Fruit fly (Drosophila melanogaster) whole organism, embryonic: ENCODE results near the gene CG18281.

ENCODE experiments used
- ATbp ChIP-seq: fragments of 200-800 bp; sonication (Bioruptor generic); optimal IDR thresholded peaks from 2 replicates; lab custom pipeline; 2017; ENCODE audit warnings: missing biosample characterization, mild to moderate bottlenecking, missing genetic modification characterization, missing genetic modification reagents
- Bdp1 ChIP-seq: fragments of 200-800 bp; sonication (Bioruptor generic); optimal IDR thresholded peaks from 3 replicates; lab custom pipeline; 2016; ENCODE audit warnings: missing biosample characterization, missing genetic modification characterization
- BtbVII ChIP-seq: fragments of 200-800 bp; sonication (Bioruptor generic); optimal IDR thresholded peaks from 3 replicates; lab custom pipeline; 2017; ENCODE audit warnings: missing biosample characterization, mild to moderate bottlenecking, missing genetic modification characterization
- Bteb2 ChIP-seq: fragments of 200-800 bp; sonication (Bioruptor generic); optimal IDR thresholded peaks from 2 replicates; lab custom pipeline; 2016; ENCODE audit warnings: missing biosample characterization, missing genetic modification characterization
- C15 ChIP-seq: fragments of 200-800 bp; sonication (Bioruptor generic); IDR thresholded peaks from 3 replicates; pipeline ENCODE4 v1.3.6; 2022; ENCODE audit warnings: missing biosample characterization, missing genetic modification characterization
- CG11723 ChIP-seq: fragments of 200-800 bp; sonication (Bioruptor generic); optimal IDR thresholded peaks from 2 replicates; lab custom pipeline; 2017; ENCODE audit warnings: missing biosample characterization, mild to moderate bottlenecking, missing genetic modification characterization
- CG13894 ChIP-seq: fragments of 200-800 bp; sonication (Bioruptor generic); optimal IDR thresholded peaks from 3 replicates; lab custom pipeline; 2018; ENCODE audit warnings: missing biosample characterization, mild to moderate bottlenecking, missing genetic modification characterization, moderate library complexity
- CG14667 ChIP-seq: fragments of 200-800 bp; sonication (Bioruptor generic); IDR thresholded peaks from 2 replicates; pipeline ENCODE4 v1.3.6; 2022; ENCODE audit warnings: missing biosample characterization, missing genetic modification characterization
- CG15073 ChIP-seq: fragments of 200-800 bp; sonication (Bioruptor generic); optimal IDR thresholded peaks from 2 replicates; lab custom pipeline; 2016; ENCODE audit warnings: missing biosample characterization, missing genetic modification characterization
- CG18476 ChIP-seq: fragments of 200-800 bp; sonication (Bioruptor generic); optimal IDR thresholded peaks from 2 replicates; lab custom pipeline; 2016; ENCODE audit warnings: missing biosample characterization, mild to moderate bottlenecking, missing genetic modification characterization
- CG3163 ChIP-seq: fragments of 200-800 bp; sonication (Bioruptor generic); optimal IDR thresholded peaks from 3 replicates; lab custom pipeline; 2016; ENCODE audit warnings: missing biosample characterization, missing genetic modification characterization
- CG3407 ChIP-seq: fragments of 200-800 bp; sonication (Bioruptor generic); optimal IDR thresholded peaks from 2 replicates; lab custom pipeline; 2018; ENCODE audit warnings: missing biosample characterization, mild to moderate bottlenecking, missing genetic modification characterization
- CG34224 ChIP-seq: fragments of 200-800 bp; sonication (Bioruptor generic); IDR thresholded peaks from 3 replicates; pipeline ENCODE4 v1.3.6; 2022; ENCODE audit warnings: missing biosample characterization, missing genetic modification characterization; ENCODE audit not compliant: partially characterized antibody
- CG34422 ChIP-seq: fragments of 200-800 bp; sonication (Bioruptor generic); IDR thresholded peaks from 3 replicates; pipeline ENCODE4 v1.3.6; 2022; ENCODE audit warnings: missing biosample characterization, missing genetic modification characterization
- CG3726 ChIP-seq: fragments of 200-800 bp; sonication (Bioruptor generic); IDR thresholded peaks from 3 replicates; pipeline ENCODE4, ENCODE4 v1.3.6; 2022; ENCODE audit warnings: missing biosample characterization, missing genetic modification characterization
- CG4730 ChIP-seq: fragments of 200-800 bp; sonication (Bioruptor generic); IDR thresholded peaks from 2 replicates; pipeline ENCODE4 v1.3.6; 2022; ENCODE audit warnings: missing biosample characterization, missing genetic modification characterization
- CG5180 ChIP-seq: fragments of 200-800 bp; sonication (Bioruptor generic); optimal IDR thresholded peaks from 3 replicates; lab custom pipeline; 2017; ENCODE audit warnings: missing biosample characterization, missing genetic modification characterization, mild to moderate bottlenecking, moderate library complexity, missing genetic modification reagents
- CG6175 ChIP-seq: fragments of 200-800 bp; sonication (Bioruptor generic); IDR thresholded peaks from 3 replicates; pipeline ENCODE4 v1.3.6; 2022; ENCODE audit warnings: missing biosample characterization, missing genetic modification characterization
- CG7745 ChIP-seq: fragments of 200-800 bp; sonication (Bioruptor generic); optimal IDR thresholded peaks from 2 replicates; lab custom pipeline; 2018; ENCODE audit warnings: missing biosample characterization, mild to moderate bottlenecking, missing genetic modification characterization, moderate library complexity
- CG9609 ChIP-seq: fragments of 200-800 bp; sonication (Bioruptor generic); optimal IDR thresholded peaks from 3 replicates; lab custom pipeline; 2016; ENCODE audit warnings: missing biosample characterization, missing genetic modification characterization
- H15 ChIP-seq: fragments of 200-800 bp; sonication (Bioruptor generic); IDR thresholded peaks from 3 replicates; pipeline ENCODE4 v1.3.6; 2022; ENCODE audit warnings: missing biosample characterization, missing genetic modification characterization
- HLH4C ChIP-seq: fragments of 200-800 bp; sonication (Bioruptor generic); IDR thresholded peaks from 3 replicates; pipeline ENCODE4 v1.3.6; 2022; ENCODE audit warnings: missing biosample characterization, missing genetic modification characterization; ENCODE audit not compliant: partially characterized antibody
- Hr78 ChIP-seq, 2 experiments: fragments of 200-800 bp in 1 of 2; fragments of >200 bp in 1 of 2; sonication (Bioruptor generic) in 1 of 2; optimal IDR thresholded peaks; 2 replicates each; lab custom pipeline; 2017 to 2019; ENCODE audit warnings: missing biosample characterization in 2 of 2, missing genetic modification characterization in 2 of 2, mild to moderate bottlenecking in 1 of 2, moderate library complexity in 1 of 2
- MBD-R2 ChIP-seq: fragments of 200-800 bp; sonication (Bioruptor generic); IDR thresholded peaks from 2 replicates; pipeline ENCODE4 v1.3.6; 2022; ENCODE audit warnings: missing biosample characterization, missing genetic modification characterization
- Mrtf ChIP-seq: fragments of 200-800 bp; sonication (Bioruptor generic); IDR thresholded peaks from 3 replicates; pipeline ENCODE4 v1.3.6; 2022; ENCODE audit warnings: missing biosample characterization, missing genetic modification characterization
- NFAT ChIP-seq: fragments of 200-800 bp; sonication (Bioruptor generic); IDR thresholded peaks from 2 replicates; pipeline ENCODE4 v1.3.6; 2022; ENCODE audit warnings: missing biosample characterization, missing genetic modification characterization
- Scr ChIP-seq: fragments of 200-800 bp; sonication (Bioruptor generic); IDR thresholded peaks from 2 replicates; pipeline ENCODE4 v1.3.6; 2022; ENCODE audit warnings: missing biosample characterization, missing genetic modification characterization; ENCODE audit not compliant: partially characterized antibody
- YL-1 ChIP-seq: fragments of 200-800 bp; sonication (Bioruptor generic); optimal IDR thresholded peaks from 3 replicates; lab custom pipeline; 2017; ENCODE audit warnings: missing biosample characterization, mild to moderate bottlenecking, missing genetic modification characterization
- ash1 ChIP-seq: fragments of 200-800 bp; sonication (Bioruptor generic); optimal IDR thresholded peaks from 2 replicates; lab custom pipeline; 2018; ENCODE audit warnings: missing biosample characterization, mild to moderate bottlenecking, missing genetic modification characterization
- btn ChIP-seq: fragments of 200-800 bp; sonication (Bioruptor generic); optimal IDR thresholded peaks from 2 replicates; lab custom pipeline; 2016; ENCODE audit warnings: missing biosample characterization, missing genetic modification characterization
- chinmo ChIP-seq: fragments of 200-800 bp; sonication (Bioruptor generic); IDR thresholded peaks from 4 replicates; pipeline ENCODE4 v1.3.6; 2022; ENCODE audit warnings: missing biosample characterization, missing genetic modification characterization; ENCODE audit not compliant: partially characterized antibody
- da ChIP-seq: fragments of 200-800 bp; sonication (Bioruptor generic); optimal IDR thresholded peaks from 2 replicates; lab custom pipeline; 2016; ENCODE audit warnings: missing biosample characterization, missing genetic modification characterization
- dimm ChIP-seq: fragments of 200-800 bp; sonication (Bioruptor generic); IDR thresholded peaks from 2 replicates; pipeline ENCODE4 v1.3.6; 2022; ENCODE audit warnings: missing biosample characterization, missing genetic modification characterization
- fd64A ChIP-seq: fragments of 200-800 bp; sonication (Bioruptor generic); optimal IDR thresholded peaks from 3 replicates; lab custom pipeline; 2018; ENCODE audit warnings: missing biosample characterization, mild to moderate bottlenecking, missing genetic modification characterization
- grau ChIP-seq: fragments of 200-800 bp; optimal IDR thresholded peaks from 3 replicates; lab custom pipeline; 2019; ENCODE audit warnings: missing biosample characterization, mild to moderate bottlenecking, missing genetic modification characterization, moderate library complexity
- grn ChIP-seq: fragments of 200-800 bp; sonication (Bioruptor generic); optimal IDR thresholded peaks from 3 replicates; lab custom pipeline; 2017; ENCODE audit warnings: missing biosample characterization, missing genetic modification characterization
- gro ChIP-seq: fragments of 200-800 bp; sonication (Bioruptor generic); optimal IDR thresholded peaks from 2 replicates; lab custom pipeline; 2016; ENCODE audit warnings: missing biosample characterization, missing genetic modification characterization
- jing ChIP-seq: fragments of 200-800 bp; sonication (Bioruptor generic); optimal IDR thresholded peaks from 2 replicates; lab custom pipeline; 2018; ENCODE audit warnings: missing biosample characterization, mild to moderate bottlenecking, missing genetic modification characterization
- kay ChIP-seq: fragments of 200-800 bp; sonication (Bioruptor generic); optimal IDR thresholded peaks from 2 replicates; lab custom pipeline; 2016; ENCODE audit warnings: missing biosample characterization, missing genetic modification characterization
- lab ChIP-seq: fragments of 200-800 bp; sonication (Bioruptor generic); optimal IDR thresholded peaks from 3 replicates; lab custom pipeline; 2017; ENCODE audit warnings: missing biosample characterization, missing genetic modification characterization, mild to moderate bottlenecking, moderate library complexity, missing genetic modification reagents
- lmd ChIP-seq: fragments of 200-800 bp; sonication (Bioruptor generic); IDR thresholded peaks from 2 replicates; pipeline ENCODE4 v1.3.6; 2022; ENCODE audit warnings: missing biosample characterization, missing genetic modification characterization
- lov ChIP-seq, 2 experiments: fragments of 200-800 bp in 1 of 2; fragments of >200 bp in 1 of 2; sonication (Bioruptor generic) in 1 of 2; IDR thresholded peaks in 1 of 2; optimal IDR thresholded peaks in 1 of 2; 2 replicates in 1 of 2; 3 replicates in 1 of 2; pipeline versions ENCODE4 v1.3.6 to Lab custom; 2017 to 2022; ENCODE audit warnings: missing biosample characterization in 1 of 2, missing genetic modification characterization in 1 of 2
- mirr ChIP-seq: fragments of 200-800 bp; sonication (Bioruptor generic); optimal IDR thresholded peaks from 3 replicates; lab custom pipeline; 2018; ENCODE audit warnings: missing biosample characterization, mild to moderate bottlenecking, missing genetic modification characterization
- psq ChIP-seq: fragments of 200-800 bp; sonication (Bioruptor generic); optimal IDR thresholded peaks from 2 replicates; lab custom pipeline; 2017; ENCODE audit warnings: missing biosample characterization, missing genetic modification characterization
- run ChIP-seq: fragments of 200-800 bp; sonication (Bioruptor generic); optimal IDR thresholded peaks from 3 replicates; lab custom pipeline; 2018; ENCODE audit warnings: missing biosample characterization, mild to moderate bottlenecking, missing genetic modification characterization
- sd ChIP-seq: fragments of 200-800 bp; sonication (Bioruptor generic); optimal IDR thresholded peaks from 3 replicates; lab custom pipeline; 2018; ENCODE audit warnings: missing biosample characterization, mild to moderate bottlenecking, missing genetic modification characterization, moderate library complexity
- tgo ChIP-seq: fragments of 200-800 bp; sonication (Bioruptor generic); IDR thresholded peaks from 3 replicates; pipeline ENCODE4 v1.3.6; 2022; ENCODE audit warnings: missing biosample characterization, missing genetic modification characterization
- zen2 ChIP-seq: fragments of 200-800 bp; sonication (Bioruptor generic); IDR thresholded peaks from 3 replicates; pipeline ENCODE4 v1.3.6; 2022; ENCODE audit warnings: missing biosample characterization, missing genetic modification characterization; ENCODE audit not compliant: partially characterized antibody

Gene CG18281

DNA sequence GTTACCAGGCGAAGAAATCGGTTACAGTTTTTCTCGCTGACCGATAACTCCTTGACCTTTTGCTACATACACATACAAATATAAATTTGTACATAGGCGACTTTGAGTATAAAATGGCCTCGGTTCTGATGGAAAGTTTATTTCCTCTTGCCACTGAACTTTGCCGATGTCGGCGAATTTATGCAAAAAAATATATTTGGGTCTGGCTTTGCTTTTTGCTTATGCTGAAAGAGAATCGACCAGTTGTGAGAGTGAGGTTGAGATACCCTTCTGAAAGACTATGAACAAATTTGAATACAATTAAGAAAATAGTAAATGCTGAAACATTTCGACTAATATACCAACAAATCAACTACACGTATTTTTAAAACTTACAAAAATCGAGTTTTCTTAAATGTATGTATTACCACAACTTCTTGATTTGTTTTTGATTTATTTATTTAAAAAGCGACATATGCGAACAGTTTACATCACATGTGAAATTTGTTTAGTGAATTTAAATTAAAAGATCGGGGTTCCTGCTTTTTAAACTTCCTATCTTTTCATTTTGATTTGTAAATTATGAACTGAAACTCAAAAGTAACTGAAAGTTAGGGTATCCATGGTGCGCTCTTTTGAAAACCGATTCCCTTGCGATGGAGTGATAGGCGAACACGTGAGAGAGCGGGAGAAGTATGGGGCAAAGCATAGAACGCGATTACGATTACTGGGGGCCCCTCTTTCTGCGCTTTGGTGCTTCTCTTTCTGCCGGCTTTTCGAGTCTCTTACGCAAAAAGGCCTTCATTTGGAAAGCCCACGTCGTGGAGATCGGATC, 9.7 kb downstream of the CG18281 start (continued):
- TF ChIP-seq zen2 (no peak), CG18476 (peak; percentile 72), Mrtf (no peak), H15 (GFP tag; lab: Robert Waterston, UW) (no peak), Scr (GFP tag; lab: Robert Waterston, UW) (no peak), gro (peak; percentile 80), CG5180 (GFP tag; lab: Kevin White, UChicago) (peak; percentile 56), CG13894 (tag; lab: Kevin White, UChicago) (peak; percentile 55), Bteb2 (GFP tag; lab: Kevin White, UChicago) (peak; percentile 67), CG4730 (0 out of 2 replicates have a peak, but pooled peaks have one; percentile 22), Bdp1 (GFP tag; lab: Kevin White, UChicago) (peak; percentile 64), kay (GFP tag; lab: Kevin White, UChicago) (no peak), CG14667 (GFP tag; lab: Robert Waterston, UW) (no peak), BtbVII (GFP tag; lab: Kevin White, UChicago) (peak; percentile 83), ATbp (GFP tag; lab: Kevin White, UChicago) (peak; percentile 17), CG34422 (no peak), psq (GFP tag; lab: Kevin White, UChicago) (peak; percentile 74), lmd (GFP tag; lab: Robert Waterston, UW) (peak; percentile 37; the same call in 1 of the 2 replicates), da (GFP tag; lab: Kevin White, UChicago) (no peak), CG11723 (GFP tag; lab: Kevin White, UChicago) (peak; percentile 41), sd (peak; percentile 49), chinmo (GFP tag; lab: Robert Waterston, UW) (no peak), NFAT (GFP tag; lab: Robert Waterston, UW) (peak; percentile 19; the same call in 1 of the 2 replicates), grau (tag; lab: Kevin White, UChicago) (peak; percentile 88), ash1 (GFP tag; lab: Kevin White, UChicago) (no peak), YL-1 (GFP tag; lab: Kevin White, UChicago) (peak; percentile 40), Hr78 (GFP tag; optimal IDR thresholded peaks at IDR 0.05; lab: Kevin White, UChicago) (peak in 1 of 2 experiments; percentile 75), CG3726 (GFP tag; lab: Robert Waterston, UW) (no peak), lov (optimal IDR thresholded peaks at IDR 0.05; lab: Kevin White, UChicago) (no peak), lov (GFP tag; IDR thresholded peaks at IDR 0.05; lab: Robert Waterston, UW) (no peak), CG15073 (GFP tag; lab: Kevin White, UChicago) (no peak), fd64A (GFP tag; lab: Kevin White, UChicago) (no peak), btn (peak; percentile 27), lab (GFP tag; lab: Kevin White, UChicago) (peak; percentile 85), MBD-R2 (no peak; the same call in 1 of the 2 replicates), HLH4C (no peak), grn (peak; percentile 88), jing (GFP tag; lab: Kevin White, UChicago) (no peak), C15 (GFP tag; lab: Robert Waterston, UW) (no peak), CG6175 (GFP tag; lab: Robert Waterston, UW) (no peak), CG7745 (tag; lab: Kevin White, UChicago) (no peak), CG9609 (GFP tag; lab: Kevin White, UChicago) (peak; percentile 50), tgo (peak; percentile 54; the same call in 1 of the 3 replicates), CG34224 (GFP tag; lab: Robert Waterston, UW) (0 out of 3 replicates have a peak, but pooled peaks have one; percentile 23), mirr (GFP tag; lab: Kevin White, UChicago) (no peak), run (tag; lab: Kevin White, UChicago) (peak; percentile 27), dimm (GFP tag; lab: Robert Waterston, UW) (no peak), CG3163 (GFP tag; lab: Kevin White, UChicago) (peak; percentile 84), CG3407 (GFP tag; lab: Kevin White, UChicago) (peak; percentile 55)
